Worm (Caenorhabditis elegans) whole organism, young adult: Measurements from ENCODE around the gene ZK185.4.

Experiments used
- Y79H2A.3 ChIP-seq: fragments of 200-800 bp; sonication (Bioruptor generic); conservative IDR thresholded peaks from 2 replicates; pipeline ENCODE4 v1.3.6; 2022; ENCODE audit warnings: missing genetic modification reagents, missing genetic modification characterization, missing compliant biosample characterization
- hmg-20 ChIP-seq: fragments of 200-800 bp; sonication (Bioruptor generic); IDR thresholded peaks from 2 replicates; pipeline ENCODE4 v1.3.6; 2022; ENCODE audit warnings: missing genetic modification reagents, missing genetic modification characterization, missing compliant biosample characterization
- pha-4 ChIP-seq: fragments of 150-350 bp; sonication (generic microtip); optimal IDR thresholded peaks from 2 replicates; lab custom pipeline; 2014; ENCODE audit warnings: missing biosample characterization, missing genetic modification reagents, missing genetic modification characterization

DNA sequence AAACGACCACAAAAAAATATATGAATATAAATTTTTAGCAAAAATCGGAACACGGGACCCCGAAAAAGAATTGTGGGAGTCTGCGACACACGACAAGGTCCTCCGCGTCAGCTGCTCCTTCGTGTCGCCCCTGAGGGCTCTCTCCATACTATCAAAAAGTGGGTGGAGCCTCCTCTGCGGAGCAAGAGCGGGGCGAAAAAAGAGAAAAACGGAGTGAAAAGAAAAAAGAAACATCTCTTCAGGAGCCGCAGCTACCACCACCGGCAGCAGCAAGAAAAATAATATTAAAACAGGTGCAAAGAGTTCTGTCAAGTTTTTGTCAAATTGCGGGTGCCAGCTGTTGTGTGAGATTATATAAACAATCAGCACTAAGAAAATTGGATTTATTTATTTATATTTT lies 26.3 kb downstream of the ZK185.4 start, which contains the start of gene gbb-2:
- TF ChIP-seq Y79H2A.3 (GFP tag; lab: Robert Waterston, UW) (no peak), pha-4 (tag; lab: Kevin White, UChicago) (no peak), hmg-20 (GFP tag; lab: Robert Waterston, UW) (no peak)
